Worm (Caenorhabditis elegans): ENCODE measurements around the gene pxn-1.
"Not testable (repeated sequence)": the region's sequence is repeated elsewhere in the genome, so short reads cannot be mapped to it uniquely, and the experiment has no call there.

- not testable (repeated sequence) for TF ChIP-seq flt-1 (GFP tag; IDR thresholded peaks at IDR 0.05); ama-1 (optimal IDR thresholded peaks at IDR 0.05); aly-1 (tag; optimal IDR thresholded peaks at IDR 0.05); tbx-37 (GFP tag; conservative IDR thresholded peaks at IDR 0.05); hnd-1 (tag; optimal IDR thresholded peaks at IDR 0.05); ceh-13 (GFP tag; optimal IDR thresholded peaks at IDR 0.05)
These were observed 38.4 kb downstream of the pxn-1 start, which contains the start of the genes his-8 and his-7 for ce11 chrV:8533067-8533466.
